Worm (Caenorhabditis elegans): ENCODE data around the gene srx-20.
A peak's percentile ranks its signal among the peaks of the same experiment; 100 is the strongest.

- TF ChIP-seq madf-8 (GFP tag; conservative IDR thresholded peaks at IDR 0.05) (peak; percentile 95), hlh-12 (tag; optimal IDR thresholded peaks at IDR 0.05) (no peak), let-526 (GFP tag; IDR thresholded peaks at IDR 0.05) (no peak)
These were observed 35.7 kb downstream of the srx-20 start, which contains the start of gene T22D1.5 for ce11 chrIV:6903575-6903974.
